Worm (Caenorhabditis elegans) whole organism, young adult: Measurements from ENCODE around the gene F28B1.9.

Experiments
- B0019.2 ChIP-seq: fragments of 200-800 bp; sonication (Bioruptor generic); conservative IDR thresholded peaks from 2 replicates; pipeline ENCODE4 v1.3.6; 2022; ENCODE audit warnings: missing genetic modification reagents, missing genetic modification characterization, missing compliant biosample characterization
- C06A6.2 ChIP-seq: fragments of 200-800 bp; sonication (Bioruptor generic); conservative IDR thresholded peaks from 2 replicates; pipeline ENCODE4 v1.3.6; 2022; ENCODE audit warnings: missing genetic modification characterization, missing compliant biosample characterization
- F33H1.4 ChIP-seq: fragments of 200-800 bp; sonication (Bioruptor generic); IDR thresholded peaks from 2 replicates; pipeline ENCODE4 v1.3.6; 2022; ENCODE audit warnings: missing genetic modification reagents, missing genetic modification characterization, missing compliant biosample characterization
- F39B2.1 ChIP-seq: fragments of 200-800 bp; sonication (Bioruptor generic); IDR thresholded peaks from 2 replicates; pipeline ENCODE4 v1.3.6; 2022; ENCODE audit warnings: missing genetic modification reagents, missing genetic modification characterization, missing compliant biosample characterization
- F55B11.4 ChIP-seq: sonication (generic microtip); optimal IDR thresholded peaks from 2 replicates; lab custom pipeline; 2016; ENCODE audit warnings: missing compliant biosample characterization, missing genetic modification characterization, borderline replicate concordance; ENCODE audit not compliant: insufficient read depth
- K11D2.4 ChIP-seq: fragments of 200-800 bp; sonication (Bioruptor generic); IDR thresholded peaks from 2 replicates; pipeline ENCODE4 v1.3.6; 2022; ENCODE audit warnings: missing genetic modification reagents, missing genetic modification characterization, missing compliant biosample characterization
- K12H6.12 ChIP-seq: fragments of 200-800 bp; sonication (Bioruptor generic); optimal IDR thresholded peaks from 2 replicates; lab custom pipeline; 2018; ENCODE audit warnings: mild to moderate bottlenecking, missing genetic modification characterization, missing compliant biosample characterization
- Y53F4B.3 ChIP-seq: fragments of 200-800 bp; sonication (Bioruptor generic); IDR thresholded peaks from 2 replicates; pipeline ENCODE4 v1.3.6; 2022; ENCODE audit warnings: missing genetic modification reagents, missing genetic modification characterization, missing compliant biosample characterization
- Y79H2A.3 ChIP-seq: fragments of 200-800 bp; sonication (Bioruptor generic); conservative IDR thresholded peaks from 2 replicates; pipeline ENCODE4 v1.3.6; 2022; ENCODE audit warnings: missing genetic modification reagents, missing genetic modification characterization, missing compliant biosample characterization
- Y95B8A.8 ChIP-seq: fragments of 200-800 bp; sonication (Bioruptor generic); IDR thresholded peaks from 2 replicates; pipeline ENCODE4 v1.3.6; 2022; ENCODE audit warnings: missing genetic modification reagents, missing genetic modification characterization, missing compliant biosample characterization
- cebp-1 ChIP-seq, 2 experiments: fragments of 200-800 bp in 1 of 2; sonication (Bioruptor generic) in 1 of 2; sonication (generic microtip) in 1 of 2; IDR thresholded peaks in 1 of 2; optimal IDR thresholded peaks in 1 of 2; 2 replicates each; pipeline versions ENCODE4 v1.3.6 to Lab custom; 2017 to 2022; ENCODE audit warnings: missing compliant biosample characterization in 2 of 2, missing genetic modification characterization in 2 of 2, mild to moderate bottlenecking in 1 of 2, missing genetic modification reagents in 1 of 2, moderate library complexity in 1 of 2
- ceh-27 ChIP-seq: fragments of 200-800 bp; sonication (Bioruptor generic); optimal IDR thresholded peaks from 2 replicates; lab custom pipeline; 2018; ENCODE audit warnings: mild to moderate bottlenecking, missing genetic modification characterization, moderate library complexity, missing compliant biosample characterization
- ceh-58 ChIP-seq: fragments of 200-800 bp; sonication (Bioruptor generic); IDR thresholded peaks from 2 replicates; pipeline ENCODE4 v1.3.6; 2022; ENCODE audit warnings: missing genetic modification characterization, missing compliant biosample characterization
- die-1 ChIP-seq: sonication (generic microtip); optimal IDR thresholded peaks from 2 replicates; lab custom pipeline; 2016; ENCODE audit warnings: missing genotype, mild to moderate bottlenecking, missing genetic modification characterization, missing compliant biosample characterization
- dpff-1 ChIP-seq: sonication (generic microtip); optimal IDR thresholded peaks from 2 replicates; lab custom pipeline; 2017; ENCODE audit warnings: mild to moderate bottlenecking, missing genetic modification characterization, missing compliant biosample characterization
- ekl-4 ChIP-seq: fragments of 200-800 bp; sonication (Bioruptor generic); IDR thresholded peaks from 2 replicates; pipeline ENCODE4 v1.3.6; 2022; ENCODE audit warnings: missing genetic modification reagents, missing genetic modification characterization, missing compliant biosample characterization
- ets-4 ChIP-seq: fragments of 200-800 bp; sonication (Bioruptor generic); optimal IDR thresholded peaks from 2 replicates; lab custom pipeline; 2018; ENCODE audit warnings: mild to moderate bottlenecking, missing genetic modification characterization, missing compliant biosample characterization
- fkh-3 ChIP-seq: sonication (generic microtip); optimal IDR thresholded peaks from 2 replicates; lab custom pipeline; 2016; ENCODE audit warnings: mild to moderate bottlenecking, missing genetic modification characterization, missing compliant biosample characterization
- lag-1 ChIP-seq: fragments of 200-800 bp; sonication (Bioruptor generic); IDR thresholded peaks from 2 replicates; pipeline ENCODE4 v1.3.6; 2022; ENCODE audit warnings: missing genetic modification reagents, missing genetic modification characterization, missing compliant biosample characterization
- let-526 ChIP-seq: fragments of 200-800 bp; sonication (Bioruptor generic); IDR thresholded peaks from 2 replicates; pipeline ENCODE4 v1.3.6; 2022; ENCODE audit warnings: missing genetic modification reagents, missing genetic modification characterization, missing compliant biosample characterization
- lin-40 ChIP-seq: sonication (generic microtip); optimal IDR thresholded peaks from 2 replicates; lab custom pipeline; 2016; ENCODE audit warnings: missing genetic modification characterization, mild to moderate bottlenecking, missing compliant biosample characterization, missing genotype, missing genetic modification reagents
- lin-54 ChIP-seq: fragments of 200-800 bp; sonication (Bioruptor generic); optimal IDR thresholded peaks from 2 replicates; lab custom pipeline; 2018; ENCODE audit warnings: mild to moderate bottlenecking, missing genetic modification characterization, missing compliant biosample characterization
- madf-3 ChIP-seq: fragments of 200-800 bp; sonication (Bioruptor generic); IDR thresholded peaks from 2 replicates; pipeline ENCODE4 v1.3.6; 2022; ENCODE audit warnings: missing genetic modification reagents, missing genetic modification characterization, missing compliant biosample characterization
- mxl-1 ChIP-seq: sonication (generic microtip); optimal IDR thresholded peaks from 2 replicates; lab custom pipeline; 2016; ENCODE audit warnings: missing genetic modification characterization, missing compliant biosample characterization
- nfyb-1 ChIP-seq: fragments of 200-800 bp; sonication (Bioruptor generic); IDR thresholded peaks from 2 replicates; pipeline ENCODE4 v1.3.6; 2022; ENCODE audit warnings: missing genetic modification reagents, missing genetic modification characterization, missing compliant biosample characterization
- pbrm-1 ChIP-seq: fragments of 200-800 bp; sonication (Bioruptor generic); IDR thresholded peaks from 2 replicates; pipeline ENCODE4 v1.3.6; 2022; ENCODE audit warnings: missing genetic modification reagents, missing genetic modification characterization, missing compliant biosample characterization
- rec-8 ChIP-seq, 2 experiments: sonication (generic microtip); optimal IDR thresholded peaks; 2 replicates each; lab custom pipeline; 2016; ENCODE audit warnings: mild to moderate bottlenecking in 2 of 2, missing genetic modification characterization in 2 of 2, missing genetic modification reagents in 2 of 2, missing genotype in 2 of 2, missing biosample characterization in 1 of 2, missing compliant biosample characterization in 1 of 2, moderate library complexity in 1 of 2
- sea-2 ChIP-seq: fragments of 200-800 bp; sonication (Bioruptor generic); IDR thresholded peaks from 2 replicates; pipeline ENCODE4 v1.3.6; 2022; ENCODE audit warnings: missing genetic modification characterization, missing compliant biosample characterization
- snpc-1.3 ChIP-seq: sonication (generic microtip); optimal IDR thresholded peaks from 2 replicates; lab custom pipeline; 2017; ENCODE audit warnings: missing genetic modification characterization, mild to moderate bottlenecking, missing compliant biosample characterization, antibody characterized with exemption, moderate library complexity, missing genotype, missing genetic modification reagents; ENCODE audit not compliant: insufficient read depth
- snpc-4 ChIP-seq, 5 experiments: fragments of 150-350 bp in 1 of 5; sonication (generic microtip) in 4 of 5; optimal IDR thresholded peaks; 2 replicates each; lab custom pipeline; 2014 to 2018; ENCODE audit warnings: missing genetic modification characterization in 5 of 5, missing biosample characterization in 3 of 5, antibody characterized with exemption in 2 of 5, mild to moderate bottlenecking in 2 of 5, missing compliant biosample characterization in 2 of 5, missing genotype in 2 of 5, moderate library complexity in 2 of 5, missing genetic modification reagents in 1 of 5
- unc-130 ChIP-seq: sonication (generic microtip); optimal IDR thresholded peaks from 2 replicates; lab custom pipeline; 2016; ENCODE audit warnings: missing genetic modification reagents, missing genetic modification characterization, missing compliant biosample characterization
- xnd-1 ChIP-seq: sonication (generic microtip); optimal IDR thresholded peaks from 2 replicates; lab custom pipeline; 2016; ENCODE audit warnings: missing genotype, missing genetic modification reagents, missing genetic modification characterization, missing compliant biosample characterization
- zfh-2 ChIP-seq: fragments of 200-800 bp; sonication (Bioruptor generic); conservative IDR thresholded peaks from 2 replicates; pipeline ENCODE4 v1.3.6; 2022; ENCODE audit warnings: missing genetic modification reagents, missing genetic modification characterization, missing compliant biosample characterization
- ztf-28 ChIP-seq: fragments of 200-800 bp; sonication (Bioruptor generic); IDR thresholded peaks from 2 replicates; pipeline ENCODE4 v1.3.6; 2022; ENCODE audit warnings: missing genetic modification reagents, missing genetic modification characterization, missing compliant biosample characterization

Gene F28B1.9

ce11 chrV:17064676-17065075, 3.0 kb downstream of the F28B1.9 start, which contains the start of gene srh-255:
Gene srh-255 (plus strand): TSS chrV:17064976.
- TF ChIP-seq F55B11.4 = no peak
- no peak for TF ChIP-seq let-526
- TF ChIP-seq K11D2.4 = no peak
- no peak for TF ChIP-seq ekl-4 (GFP tag; lab: Robert Waterston, UW)
- no peak for TF ChIP-seq unc-130 (GFP tag; lab: Kevin White, UChicago)
- no peak for TF ChIP-seq F33H1.4 (GFP tag; lab: Robert Waterston, UW)
- no peak for TF ChIP-seq B0019.2
- no peak for TF ChIP-seq C06A6.2 (GFP tag; lab: Robert Waterston, UW)
- no peak for TF ChIP-seq snpc-4 (GFP tag; optimal IDR thresholded peaks at IDR 0.05; lab: Kevin White, UChicago)
- TF ChIP-seq snpc-4 (tag; optimal IDR thresholded peaks at IDR 0.05; lab: Kevin White, UChicago) = no peak
- no peak for TF ChIP-seq sea-2 (GFP tag; lab: Robert Waterston, UW)
- TF ChIP-seq Y79H2A.3 (GFP tag; lab: Robert Waterston, UW) = no peak
- TF ChIP-seq F39B2.1 (GFP tag; lab: Robert Waterston, UW) = no peak
- TF ChIP-seq pbrm-1 (GFP tag; lab: Robert Waterston, UW) = no peak
- TF ChIP-seq snpc-1.3 = no peak

ce11 chrV:17066634-17067033, 4.9 kb downstream of the F28B1.9 start:
- no peak for TF ChIP-seq lin-54 (GFP tag; lab: Kevin White, UChicago)
- TF ChIP-seq ceh-58 (GFP tag; lab: Robert Waterston, UW) = no peak
- no peak for TF ChIP-seq ztf-28 (GFP tag; lab: Robert Waterston, UW)

DNA sequence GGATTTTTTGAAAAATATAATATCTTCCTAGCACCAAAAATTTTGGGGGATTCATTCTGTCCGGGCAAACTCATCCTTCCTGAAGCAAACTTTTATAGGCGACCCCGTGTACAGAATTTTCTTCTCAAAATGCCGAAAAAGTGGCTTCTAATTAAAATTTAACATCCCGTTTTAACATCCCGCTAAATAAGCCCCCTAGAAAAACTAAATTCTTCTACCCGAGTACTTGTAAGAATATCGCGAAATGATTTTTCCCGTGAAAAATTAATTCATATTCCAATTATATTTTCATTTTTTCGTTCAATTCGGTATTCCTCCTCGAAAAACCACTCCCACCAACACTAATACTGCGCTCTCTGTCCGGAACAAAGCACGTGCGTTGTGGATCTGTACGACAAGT, 7.2 kb downstream of the F28B1.9 start, which contains the start of gene T05E12.8:
Gene T05E12.8 (plus strand): TSS at position 301 of the 400 bp plus-strand sequence.
- no peak for TF ChIP-seq mxl-1 (tag; lab: Kevin White, UChicago)
- TF ChIP-seq cebp-1 (GFP tag; IDR thresholded peaks at IDR 0.05; lab: Robert Waterston, UW) = no peak
- no peak for TF ChIP-seq cebp-1 (tag; optimal IDR thresholded peaks at IDR 0.05; lab: Kevin White, UChicago)
- TF ChIP-seq nfyb-1 (GFP tag; lab: Robert Waterston, UW) = no peak
- TF ChIP-seq K12H6.12 (tag; lab: Kevin White, UChicago) = no peak
- no peak for TF ChIP-seq F55B11.4
- TF ChIP-seq die-1 (tag; lab: Kevin White, UChicago) = no peak

ce11 chrV:17071578-17071977, 9.9 kb downstream of the F28B1.9 start, which contains the start of gene srbc-14:
Gene srbc-14 (minus strand): TSS chrV:17071678.
- no peak for TF ChIP-seq ceh-27 (GFP tag; lab: Kevin White, UChicago)
- no peak for TF ChIP-seq fkh-3
- no peak for TF ChIP-seq xnd-1
- TF ChIP-seq dpff-1 = no peak
- no peak for TF ChIP-seq lin-40 (tag; lab: Kevin White, UChicago)
- TF ChIP-seq zfh-2 (GFP tag; lab: Robert Waterston, UW) = no peak
- no peak for TF ChIP-seq C06A6.2 (GFP tag; lab: Robert Waterston, UW)
- no peak for TF ChIP-seq Y53F4B.3 (GFP tag; lab: Robert Waterston, UW)
- no peak for TF ChIP-seq madf-3
- no peak for TF ChIP-seq lag-1
- TF ChIP-seq ets-4 (GFP tag; lab: Kevin White, UChicago) = no peak
- TF ChIP-seq lin-54 (GFP tag; lab: Kevin White, UChicago) = no peak
- TF ChIP-seq rec-8 (tag; optimal IDR thresholded peaks at IDR 0.05; lab: Kevin White, UChicago) = no peak
- TF ChIP-seq Y95B8A.8 (GFP tag; lab: Robert Waterston, UW) = no peak
- no peak for TF ChIP-seq snpc-1.3
